Worm (Caenorhabditis elegans) whole organism, L4 larva: ENCODE measurements around the gene F35C5.3.

Source experiments
- D1046.2 ChIP-seq: fragments of 200-800 bp; sonication (Bioruptor generic); IDR thresholded peaks from 2 replicates; pipeline ENCODE4 v1.3.6; 2022; ENCODE audit warnings: missing genetic modification characterization, missing compliant biosample characterization
- R02D3.7 ChIP-seq: fragments of 150-350 bp; sonication (generic microtip); optimal IDR thresholded peaks from 3 replicates; lab custom pipeline; 2014; ENCODE audit warnings: missing biosample characterization, missing genetic modification characterization
- ceh-28 ChIP-seq: fragments of 150-350 bp; optimal IDR thresholded peaks from 2 replicates; lab custom pipeline; 2014; ENCODE audit warnings: missing biosample characterization, missing genetic modification reagents, missing genetic modification characterization
- dmd-8 ChIP-seq: fragments of 200-800 bp; sonication (Bioruptor generic); IDR thresholded peaks from 2 replicates; pipeline ENCODE4 v1.3.6; 2022; ENCODE audit warnings: missing genetic modification characterization, missing compliant biosample characterization
- fkh-10 ChIP-seq: fragments of 150-350 bp; optimal IDR thresholded peaks from 2 replicates; lab custom pipeline; 2014; ENCODE audit warnings: missing biosample characterization, missing genetic modification reagents, missing genetic modification characterization
- unc-62 ChIP-seq, 3 experiments: fragments of 150-350 bp in 1 of 3; sonication (generic microtip); optimal IDR thresholded peaks in 2 of 3; peaks in 1 of 3; 1 replicate in 1 of 3; 2 replicates in 2 of 3; lab custom pipeline; 2014 to 2017; ENCODE audit warnings: missing biosample characterization in 3 of 3, missing genetic modification characterization in 3 of 3, missing genetic modification reagents in 3 of 3, missing genotype in 1 of 3

- TF ChIP-seq fkh-10 (GFP tag; lab: Kevin White, UChicago): no peak
- no peak for TF ChIP-seq ceh-28 (tag; lab: Kevin White, UChicago)
- no peak for TF ChIP-seq dmd-8 (GFP tag; lab: Robert Waterston, UW)
- TF ChIP-seq D1046.2 (GFP tag; lab: Robert Waterston, UW): no peak
- TF ChIP-seq R02D3.7 (tag; lab: Kevin White, UChicago): no peak
- TF ChIP-seq unc-62 (GFP tag; optimal IDR thresholded peaks at IDR 0.05 in 1 of 2; lab: Kevin White, UChicago): no peak
- no peak for TF ChIP-seq unc-62 (tag; optimal IDR thresholded peaks at IDR 0.05; lab: Kevin White, UChicago)
Observed at ce11 chrII:12897361-12897760, 8.8 kb downstream of the F35C5.3 start.
